Fruit fly (Drosophila melanogaster) Kc167 (cell line): ENCODE data around the gene Ugt35C1.

Experiments
- Sin3A ChIP-seq: fragments of >200 bp; optimal IDR thresholded peaks from 2 replicates; lab custom pipeline; 2018; ENCODE audit warnings: missing external identifiers
- psq ChIP-seq: fragments of >200 bp; optimal IDR thresholded peaks from 2 replicates; lab custom pipeline; 2017; ENCODE audit warnings: missing external identifiers

dm6 chr3R:11145135-11145534, 17.0 kb upstream of the Ugt35C1 start, which contains the start of gene CheA86a:
- no peak for TF ChIP-seq Sin3A (lab: Kevin White, UChicago)
- no peak for TF ChIP-seq psq (lab: Kevin White, UChicago)
